Fruit fly (Drosophila melanogaster) whole organism, pupa: ENCODE results near the gene Arp2.

Source experiments
- CG10348 ChIP-seq: fragments of 200-800 bp; sonication (Bioruptor generic); IDR thresholded peaks from 2 replicates; pipeline ENCODE4 v1.3.6; 2022; ENCODE audit warnings: missing biosample characterization, missing genetic modification characterization
- CG12605 ChIP-seq: fragments of 200-800 bp; sonication (Bioruptor generic); IDR thresholded peaks from 2 replicates; pipeline ENCODE4 v1.3.6; 2022; ENCODE audit warnings: missing biosample characterization, missing genetic modification characterization
- CG13204 ChIP-seq: fragments of 200-800 bp; sonication (Bioruptor generic); optimal IDR thresholded peaks from 2 replicates; lab custom pipeline; 2018; ENCODE audit warnings: missing biosample characterization, mild to moderate bottlenecking, missing genetic modification characterization, moderate library complexity
- CG15710 ChIP-seq: fragments of 200-800 bp; sonication (Bioruptor generic); optimal IDR thresholded peaks from 2 replicates; lab custom pipeline; 2018; ENCODE audit warnings: missing biosample characterization, mild to moderate bottlenecking, missing genetic modification characterization, moderate library complexity
- CG4496 ChIP-seq: fragments of 200-800 bp; sonication (Bioruptor generic); IDR thresholded peaks from 3 replicates; pipeline ENCODE4 v1.3.6; 2022; ENCODE audit warnings: missing biosample characterization, missing genetic modification characterization
- EcR ChIP-seq: fragments of 200-800 bp; sonication (Bioruptor generic); optimal IDR thresholded peaks from 3 replicates; lab custom pipeline; 2019; ENCODE audit warnings: missing biosample characterization, missing genetic modification characterization, mild to moderate bottlenecking, moderate library complexity, missing genetic modification reagents
- Ets98B ChIP-seq: fragments of 200-800 bp; sonication (Bioruptor generic); IDR thresholded peaks from 2 replicates; pipeline ENCODE4 v1.3.6; 2022; ENCODE audit warnings: missing biosample characterization, missing genetic modification characterization
- Pif1A ChIP-seq: fragments of 200-800 bp; sonication (Bioruptor generic); optimal IDR thresholded peaks from 3 replicates; lab custom pipeline; 2016; ENCODE audit warnings: missing biosample characterization, missing genetic modification characterization
- Pif1B ChIP-seq: fragments of 200-800 bp; sonication (Bioruptor generic); optimal IDR thresholded peaks from 3 replicates; lab custom pipeline; 2016; ENCODE audit warnings: missing biosample characterization, missing genetic modification characterization
- gl ChIP-seq: fragments of 200-800 bp; sonication (Bioruptor generic); optimal IDR thresholded peaks from 2 replicates; lab custom pipeline; 2018; ENCODE audit warnings: missing biosample characterization, mild to moderate bottlenecking, missing genetic modification characterization
- rn ChIP-seq: fragments of 200-800 bp; sonication (Bioruptor generic); IDR thresholded peaks from 2 replicates; pipeline ENCODE4 v1.3.6; 2022; ENCODE audit warnings: missing biosample characterization, missing genetic modification characterization

- TF ChIP-seq CG13204 (GFP tag; lab: Kevin White, UChicago) (no peak), CG4496 (no peak), CG10348 (no peak), Pif1B (no peak), EcR (GFP tag; lab: Kevin White, UChicago) (peak; percentile 61), CG12605 (no peak), Ets98B (GFP tag; lab: Robert Waterston, UW) (no peak), Pif1A (GFP tag; lab: Kevin White, UChicago) (no peak), CG15710 (tag; lab: Kevin White, UChicago) (no peak), rn (no peak), gl (tag; lab: Kevin White, UChicago) (no peak)
Observed at dm6 chrX:16562259-16562658, 8.5 kb upstream of the Arp2 start.
